Worm (Caenorhabditis elegans): ENCODE measurements around the gene Y97E10AR.6.

DNA sequence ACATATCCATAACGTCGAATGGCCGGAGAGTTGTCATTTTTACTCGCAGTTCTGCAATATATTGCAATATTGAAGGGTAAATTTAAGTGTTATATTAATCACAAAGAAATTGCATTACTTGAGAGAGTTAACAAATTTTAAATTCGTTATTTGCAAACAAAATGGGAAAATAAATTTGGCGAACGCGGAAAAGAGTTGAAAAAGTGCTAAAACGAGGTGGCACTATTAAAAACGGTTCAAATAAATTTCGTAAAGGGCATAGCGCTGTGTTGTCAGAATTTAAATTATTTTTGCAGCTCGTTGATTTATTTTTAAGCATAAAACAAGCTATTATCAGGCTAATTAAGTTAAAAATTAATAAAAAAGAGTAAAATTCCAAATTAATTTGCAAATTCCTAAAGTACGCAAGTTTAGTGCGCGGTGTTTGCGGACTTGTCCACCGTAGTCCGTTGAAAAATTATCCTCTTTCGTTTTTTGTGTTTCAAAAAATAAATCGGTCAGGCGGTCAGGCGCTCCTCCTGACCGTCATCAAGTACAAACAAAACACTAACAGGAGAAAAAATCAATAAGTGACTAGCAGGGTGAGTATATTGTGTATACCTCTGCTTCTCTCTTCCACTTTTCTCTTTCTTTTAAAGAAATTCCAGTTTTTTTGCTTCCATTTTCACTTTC is 30.2 kb downstream of the Y97E10AR.6 start, which contains the start of the genes natb-1 and abhd-12:
- TF ChIP-seq hlh-12 (tag; optimal IDR thresholded peaks at IDR 0.05) (no peak), F57A8.1 (GFP tag; optimal IDR thresholded peaks at IDR 0.05) (no peak), C06A6.2 (GFP tag; conservative IDR thresholded peaks at IDR 0.05) (no peak), pha-4 (tag; optimal IDR thresholded peaks at IDR 0.05) (no peak), nfya-1 (tag; optimal IDR thresholded peaks at IDR 0.05; ENCODE audit: borderline replicate concordance, insufficient read depth) (no peak), lir-1 (GFP tag; conservative IDR thresholded peaks at IDR 0.05) (no peak), F33H1.4 (GFP tag; IDR thresholded peaks at IDR 0.05) (no peak), tbx-9 (tag; optimal IDR thresholded peaks at IDR 0.05; ENCODE audit: borderline replicate concordance) (no peak), C17E4.6 (GFP tag; IDR thresholded peaks at IDR 0.05) (no peak), ztf-22 (GFP tag; optimal IDR thresholded peaks at IDR 0.05) (no peak), lsy-27 (tag; optimal IDR thresholded peaks at IDR 0.05; ENCODE audit: borderline replicate concordance, insufficient read depth) (no peak)

Data from whole organism, young adult.